Worm (Caenorhabditis elegans): ENCODE measurements around the gene F20E11.7.
A peak's percentile ranks its signal among the peaks of the same experiment; 100 is the strongest.

The F20E11.7 gene

ce11 chrV:17493732-17494131, 29.4 kb downstream of the F20E11.7 start, which contains the start of gene fbxa-102:
Gene fbxa-102 (minus strand): TSS chrV:17493832.
- TF ChIP-seq aptf-2 (GFP tag; conservative IDR thresholded peaks at IDR 0.05) (no peak), snpc-1.1 (tag; optimal IDR thresholded peaks at IDR 0.05; ENCODE audit: insufficient read depth) (no peak), egl-44 (GFP tag; IDR thresholded peaks at IDR 0.05) (no peak), F57C9.4 (tag; optimal IDR thresholded peaks at IDR 0.05) (no peak), Y53G8AR.9 (GFP tag; conservative IDR thresholded peaks at IDR 0.05) (no peak), cebp-1 (GFP tag; IDR thresholded peaks at IDR 0.05) (no peak), cebp-1 (tag; optimal IDR thresholded peaks at IDR 0.05) (no peak), tbp1 (GFP tag; optimal IDR thresholded peaks at IDR 0.05) (no peak), akir-1 (GFP tag; optimal IDR thresholded peaks at IDR 0.05) (no peak), sdz-38 (tag; optimal IDR thresholded peaks at IDR 0.05) (no peak), bed-1 (GFP tag; IDR thresholded peaks at IDR 0.05) (no peak), nhr-80 (tag; optimal IDR thresholded peaks at IDR 0.05) (no peak), T26A5.8 (tag; optimal IDR thresholded peaks at IDR 0.05) (no peak), hlh-12 (tag; optimal IDR thresholded peaks at IDR 0.05) (no peak), nfya-2 (GFP tag; IDR thresholded peaks at IDR 0.05) (no peak), unc-62 (GFP tag; optimal IDR thresholded peaks at IDR 0.05) (no peak), ama-1 (optimal IDR thresholded peaks at IDR 0.05) (no peak), ama-1 (GFP tag; optimal IDR thresholded peaks at IDR 0.05) (no peak)

ce11 chrV:17496071-17496470, 31.7 kb downstream of the F20E11.7 start, which contains the start of gene srh-118:
Gene srh-118 (minus strand): TSS chrV:17496171.
- TF ChIP-seq nfyb-1 (GFP tag; IDR thresholded peaks at IDR 0.05) (no peak), ets-4 (GFP tag; optimal IDR thresholded peaks at IDR 0.05) (no peak), die-1 (tag; optimal IDR thresholded peaks at IDR 0.05) (no peak), ceh-100 (GFP tag; IDR thresholded peaks at IDR 0.05) (no peak), F52B5.7 (tag; optimal IDR thresholded peaks at IDR 0.05) (no peak), hsf-1 (GFP tag; IDR thresholded peaks at IDR 0.05) (no peak), snpc-3.4 (tag; optimal IDR thresholded peaks at IDR 0.05) (no peak), nhr-120 (GFP tag; IDR thresholded peaks at IDR 0.05) (no peak), mel-28 (tag; optimal IDR thresholded peaks at IDR 0.05; ENCODE audit: borderline replicate concordance) (no peak), ceh-79 (tag; optimal IDR thresholded peaks at IDR 0.05) (no peak), ama-1 (optimal IDR thresholded peaks at IDR 0.05) (no peak), ama-1 (GFP tag; optimal IDR thresholded peaks at IDR 0.05) (no peak), snpc-1.3 (tag; optimal IDR thresholded peaks at IDR 0.05; ENCODE audit: insufficient read depth) (no peak), Y79H2A.3 (GFP tag; conservative IDR thresholded peaks at IDR 0.05) (no peak)

ce11 chrV:17500055-17500454, 35.7 kb downstream of the F20E11.7 start:
- TF ChIP-seq ztf-26 (tag; optimal IDR thresholded peaks at IDR 0.05) (no peak), nhr-120 (GFP tag; IDR thresholded peaks at IDR 0.05) (0 out of 2 replicates have a peak, but pooled peaks have one; percentile 52), zfh-2 (GFP tag; conservative IDR thresholded peaks at IDR 0.05) (peak; percentile 74), ceh-58 (GFP tag; IDR thresholded peaks at IDR 0.05) (0 out of 2 replicates have a peak, but pooled peaks have one; percentile 17)

ce11 chrV:17506289-17506688, 41.9 kb downstream of the F20E11.7 start, which contains the start of gene srw-31:
Gene srw-31 (plus strand): TSS chrV:17506589.
- TF ChIP-seq K12H6.12 (tag; optimal IDR thresholded peaks at IDR 0.05) (no peak), athp-1 (tag; optimal IDR thresholded peaks at IDR 0.05) (no peak), dpff-1 (tag; optimal IDR thresholded peaks at IDR 0.05) (no peak), F57A8.1 (GFP tag; optimal IDR thresholded peaks at IDR 0.05) (no peak), snpc-1.1 (tag; optimal IDR thresholded peaks at IDR 0.05; ENCODE audit: insufficient read depth) (no peak), T07F8.4 (tag; optimal IDR thresholded peaks at IDR 0.05) (no peak), lsl-1 (GFP tag; optimal IDR thresholded peaks at IDR 0.05) (no peak), aptf-2 (GFP tag; conservative IDR thresholded peaks at IDR 0.05) (no peak), F52B5.7 (tag; optimal IDR thresholded peaks at IDR 0.05) (no peak), lir-1 (GFP tag; conservative IDR thresholded peaks at IDR 0.05) (no peak), pbrm-1 (GFP tag; IDR thresholded peaks at IDR 0.05) (no peak), lag-1 (GFP tag; IDR thresholded peaks at IDR 0.05) (no peak), nfya-2 (GFP tag; IDR thresholded peaks at IDR 0.05) (no peak), rcor-1 (GFP tag; IDR thresholded peaks at IDR 0.05) (no peak), lin-40 (tag; optimal IDR thresholded peaks at IDR 0.05) (no peak), hmg-1.2 (GFP tag; IDR thresholded peaks at IDR 0.05) (no peak), sea-2 (GFP tag; IDR thresholded peaks at IDR 0.05) (no peak)

All from whole organism, young adult.